Worm (Caenorhabditis elegans) whole organism, mixed stage, embryonic: ENCODE data around the gene ephx-1.

Experiments used
- elt-1 ChIP-seq: sonication (generic microtip); optimal IDR thresholded peaks from 2 replicates; lab custom pipeline; 2017; ENCODE audit warnings: missing genetic modification characterization, mild to moderate bottlenecking, missing compliant biosample characterization, antibody characterized with exemption, moderate library complexity, borderline replicate concordance; ENCODE audit not compliant: insufficient read depth
- mep-1 ChIP-seq: fragments of 150-350 bp; optimal IDR thresholded peaks from 2 replicates; lab custom pipeline; 2017; ENCODE audit warnings: missing biosample characterization, missing genetic modification reagents, missing genetic modification characterization, inconsistent platforms
- unc-62 ChIP-seq: fragments of 150-350 bp; optimal IDR thresholded peaks from 2 replicates; lab custom pipeline; 2014; ENCODE audit warnings: missing biosample characterization, missing genetic modification reagents, missing genetic modification characterization

DNA sequence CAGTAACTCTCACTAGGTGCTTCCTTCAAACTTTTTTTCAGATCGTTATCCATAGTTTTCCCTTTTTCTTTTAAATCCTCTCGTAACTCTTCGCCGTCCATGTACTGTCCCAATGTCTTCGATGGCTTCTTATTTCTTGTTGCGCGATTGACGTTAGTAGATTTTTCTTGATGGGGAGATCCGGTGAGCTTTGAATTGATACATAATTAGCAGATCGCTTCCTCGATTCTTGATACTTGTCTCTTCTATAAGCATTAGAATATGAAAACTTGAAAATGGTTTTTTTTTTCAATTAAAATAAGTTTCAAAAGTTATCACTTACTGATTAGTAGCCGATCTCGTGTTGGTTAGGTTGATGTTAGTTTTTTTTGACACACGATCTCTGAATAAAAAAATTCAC is 40.7 kb downstream of the ephx-1 start, which contains the start of gene K07D4.2:
- TF ChIP-seq mep-1 (tag; lab: Kevin White, UChicago) (no peak), elt-1 (tag; lab: Kevin White, UChicago) (no peak), unc-62 (GFP tag; lab: Kevin White, UChicago) (no peak)
